Worm (Caenorhabditis elegans): ENCODE data around the gene F07C6.4.

ce11 chrIV:12855248-12855647 is 49.5 kb downstream of the F07C6.4 start, which contains the start of gene nstp-5:
- TF ChIP-seq ceh-13 (GFP tag; optimal IDR thresholded peaks at IDR 0.05) (no peak), ceh-36 (tag; optimal IDR thresholded peaks at IDR 0.05) (no peak), ets-7 (tag; optimal IDR thresholded peaks at IDR 0.05) (no peak), hmbx-1 (tag; optimal IDR thresholded peaks at IDR 0.05) (no peak), ama-1 (optimal IDR thresholded peaks at IDR 0.05) (no peak), F13C5.2 (tag; optimal IDR thresholded peaks at IDR 0.05) (no peak), flt-1 (GFP tag; IDR thresholded peaks at IDR 0.05) (no peak), tbx-37 (GFP tag; conservative IDR thresholded peaks at IDR 0.05) (no peak), hnd-1 (tag; optimal IDR thresholded peaks at IDR 0.05) (no peak)

All from whole organism, early embryonic.